Worm (Caenorhabditis elegans): Measurements from ENCODE around the gene pno-1.

pno-1 gene

DNA sequence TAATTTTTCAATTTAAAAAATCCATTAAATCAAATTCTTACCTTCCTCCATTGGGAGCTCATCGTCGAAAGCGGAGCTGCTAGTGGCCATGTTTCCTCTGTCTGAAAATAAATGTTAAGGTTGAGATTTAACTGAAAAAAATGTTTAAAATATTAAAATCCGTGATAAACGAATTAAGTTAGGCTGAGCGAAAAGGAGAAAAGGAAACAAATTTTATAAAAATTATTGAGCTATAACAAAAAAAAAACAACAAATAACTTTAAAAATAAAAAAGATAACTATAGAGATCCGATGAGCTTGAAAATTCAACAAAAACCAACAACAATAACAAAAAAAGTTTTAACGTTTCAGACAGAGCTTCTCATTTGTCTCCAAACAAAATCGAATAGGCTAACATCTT is at the start of gene pno-1:
Gene pno-1, minus strand, starts transcription at position 101 of the 400 bp plus-strand sequence.
- TF ChIP-seq ets-4 (tag; optimal IDR thresholded peaks at IDR 0.05) (no peak), ceh-34 (tag; optimal IDR thresholded peaks at IDR 0.05) (no peak), ahr-1 (tag; optimal IDR thresholded peaks at IDR 0.05) (no peak), elt-2 (tag; optimal IDR thresholded peaks at IDR 0.05) (no peak), unc-3 (GFP tag; conservative IDR thresholded peaks at IDR 0.05) (no peak), unc-3 (tag; optimal IDR thresholded peaks at IDR 0.05) (no peak), che-1 (tag; optimal IDR thresholded peaks at IDR 0.05) (no peak), F13H6.1 (tag; optimal IDR thresholded peaks at IDR 0.05) (no peak), syd-9 (tag; optimal IDR thresholded peaks at IDR 0.05) (no peak)

DNA sequence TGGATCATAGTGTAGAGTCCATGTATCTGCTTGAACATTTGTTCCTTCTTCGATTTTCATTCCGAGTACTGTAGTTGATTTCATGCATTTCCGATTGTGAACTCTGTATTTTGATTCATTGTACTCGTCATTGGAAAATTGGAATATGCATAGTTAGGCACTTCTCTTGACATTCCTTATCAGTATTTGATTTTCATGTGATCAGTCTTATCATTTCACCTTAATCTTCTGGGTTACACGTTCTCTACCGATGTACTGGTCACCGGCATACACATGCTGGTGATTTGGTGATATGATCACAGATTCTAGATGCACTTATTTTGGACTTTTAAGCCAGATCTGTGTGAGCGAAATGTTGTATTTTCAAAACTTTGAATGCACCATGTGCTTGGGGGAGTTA is 48.5 kb upstream of the pno-1 start:
- peak; percentile 86 for TF ChIP-seq elt-2 (tag; optimal IDR thresholded peaks at IDR 0.05)
- no peak for TF ChIP-seq dmd-4 (tag; optimal IDR thresholded peaks at IDR 0.05; ENCODE audit: borderline replicate concordance)

DNA sequence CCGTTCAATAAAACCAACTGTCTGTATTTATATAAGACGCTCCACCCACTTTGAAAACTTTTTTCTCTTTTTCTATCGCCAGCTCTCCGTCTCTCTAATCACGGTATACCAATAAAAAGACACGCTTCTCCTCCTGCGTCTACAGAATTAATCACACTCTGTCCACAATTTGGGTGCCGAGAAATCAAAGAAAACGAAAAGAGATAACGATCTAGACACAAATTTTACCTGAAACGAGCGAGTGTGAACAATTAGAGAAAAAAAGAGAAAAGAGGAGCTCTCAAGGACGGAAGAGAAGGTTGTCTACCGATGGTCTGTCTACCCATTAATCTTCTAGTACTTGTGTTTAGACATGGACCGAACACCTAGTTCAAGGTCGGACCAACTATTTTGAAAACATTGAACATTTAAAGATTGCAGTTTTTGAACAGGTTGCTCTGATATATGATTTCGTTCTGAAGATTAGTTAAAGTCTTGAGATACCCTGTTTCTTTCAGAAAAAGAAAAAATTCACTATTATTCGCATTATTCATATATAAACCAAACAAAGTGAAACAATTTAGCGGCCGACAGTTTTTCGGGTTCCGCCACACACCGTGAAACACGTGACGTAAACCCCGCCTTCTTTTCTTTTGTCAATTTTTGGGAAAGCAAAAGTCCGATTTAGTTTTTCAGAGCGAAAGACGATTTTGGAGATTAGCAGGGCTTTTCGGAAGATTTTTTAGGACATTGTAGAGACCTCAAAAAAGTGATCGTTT is 44.9 kb upstream of the pno-1 start, which contains the start of gene cyp-13A2:
Gene cyp-13A2, minus strand, starts transcription at position 235 of the 758 bp plus-strand sequence.
- TF ChIP-seq hlh-30 (tag; optimal IDR thresholded peaks at IDR 0.05; ENCODE audit: insufficient read depth), result peak; percentile 24
- peak; percentile 13 for TF ChIP-seq nhr-11 (tag; optimal IDR thresholded peaks at IDR 0.05)
- TF ChIP-seq fax-1 (tag; optimal IDR thresholded peaks at IDR 0.05), result no peak
- peak; percentile 2 for TF ChIP-seq rnt-1 (tag; optimal IDR thresholded peaks at IDR 0.05)
- TF ChIP-seq ama-1 (optimal IDR thresholded peaks at IDR 0.05), result no peak
- TF ChIP-seq dve-1 (tag; optimal IDR thresholded peaks at IDR 0.05), result no peak
- TF ChIP-seq elt-2 (tag; optimal IDR thresholded peaks at IDR 0.05), result peak; percentile 30

DNA sequence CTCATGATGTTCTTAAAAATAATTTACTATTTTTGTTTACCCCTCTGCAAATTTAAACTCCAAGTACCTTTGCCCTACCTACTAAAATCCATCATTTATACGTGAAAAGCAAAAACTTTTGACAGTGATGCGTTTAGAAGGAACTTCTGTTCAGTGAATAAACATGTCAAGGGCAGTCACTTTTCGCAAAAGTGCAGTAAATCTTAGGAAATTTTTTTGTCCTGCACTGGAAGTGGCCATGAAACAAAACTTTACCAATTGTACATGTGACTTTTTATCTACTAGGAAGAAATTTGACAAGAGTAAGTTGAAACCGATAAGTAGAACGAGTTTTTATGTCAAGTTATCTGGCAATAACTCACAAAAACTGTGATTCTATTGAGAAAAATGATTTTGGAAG is 43.5 kb upstream of the pno-1 start:
- no peak for TF ChIP-seq dve-1 (tag; optimal IDR thresholded peaks at IDR 0.05)

DNA sequence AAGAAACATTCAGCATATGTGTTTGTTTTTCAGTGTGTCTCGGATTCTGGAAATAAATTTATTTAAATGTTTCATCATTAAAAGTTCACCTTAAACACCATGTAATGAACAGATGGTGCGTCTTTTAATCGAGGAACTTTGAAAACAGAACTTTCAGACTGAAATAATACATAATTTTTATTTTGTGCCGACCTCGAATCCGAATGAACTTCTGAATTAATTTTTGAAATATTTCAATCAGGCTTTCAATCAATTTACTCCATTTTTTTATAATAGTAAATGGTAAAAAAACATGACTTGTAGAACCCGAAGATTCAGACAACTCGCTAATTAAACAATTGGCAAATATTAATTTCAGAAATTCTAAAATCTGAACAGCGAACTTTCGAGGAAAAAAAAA is 39.7 kb upstream of the pno-1 start, which contains the start of gene T10B9.14:
Gene T10B9.14, minus strand, starts transcription at position 101 of the 400 bp plus-strand sequence.
- no peak for TF ChIP-seq ceh-24 (tag; optimal IDR thresholded peaks at IDR 0.05)
- no peak for TF ChIP-seq ceh-14 (tag; optimal IDR thresholded peaks at IDR 0.05)
- no peak for TF ChIP-seq T23F11.4 (GFP tag; optimal IDR thresholded peaks at IDR 0.05)
- TF ChIP-seq dve-1 (tag; optimal IDR thresholded peaks at IDR 0.05), result no peak
- no peak for TF ChIP-seq pax-1 (tag; optimal IDR thresholded peaks at IDR 0.05)
- no peak for TF ChIP-seq C08G9.2 (tag; optimal IDR thresholded peaks at IDR 0.05)
- no peak for TF ChIP-seq K02D7.2 (tag; optimal IDR thresholded peaks at IDR 0.05)
- no peak for TF ChIP-seq dmd-4 (tag; optimal IDR thresholded peaks at IDR 0.05; ENCODE audit: borderline replicate concordance)
- TF ChIP-seq unc-3 (GFP tag; conservative IDR thresholded peaks at IDR 0.05), result no peak
- TF ChIP-seq unc-3 (tag; optimal IDR thresholded peaks at IDR 0.05), result no peak
- no peak for TF ChIP-seq ceh-19 (GFP tag; optimal IDR thresholded peaks at IDR 0.05)
- no peak for TF ChIP-seq F13H6.1 (tag; optimal IDR thresholded peaks at IDR 0.05)

DNA sequence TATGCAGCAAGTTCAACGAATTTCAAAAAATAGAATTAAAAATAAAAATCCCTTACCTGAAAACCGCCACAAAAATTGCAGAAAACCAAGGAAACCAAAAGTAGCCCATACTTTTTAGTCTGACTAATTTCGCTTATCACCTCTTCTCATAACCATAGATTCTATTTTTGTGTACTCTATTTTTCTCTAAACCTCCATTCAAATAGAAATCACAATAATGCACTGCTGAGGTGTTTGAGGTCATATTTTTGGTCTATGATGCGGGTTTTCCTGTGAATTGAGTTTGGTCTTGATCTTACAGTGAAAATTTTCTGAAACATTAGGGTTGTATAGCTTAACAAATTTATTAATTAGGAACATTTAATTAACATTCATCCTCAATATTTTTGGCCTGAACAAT is 39.2 kb upstream of the pno-1 start, which contains the start of gene cyp-13A1:
Gene cyp-13A1, minus strand, starts transcription at position 156 of the 400 bp plus-strand sequence.
- TF ChIP-seq elt-2 (tag; optimal IDR thresholded peaks at IDR 0.05) (peak; percentile 10), pqm-1 (tag; optimal IDR thresholded peaks at IDR 0.05) (no peak), dmd-4 (tag; optimal IDR thresholded peaks at IDR 0.05; ENCODE audit: borderline replicate concordance) (no peak), hlh-30 (tag; optimal IDR thresholded peaks at IDR 0.05; ENCODE audit: insufficient read depth) (no peak), ceh-9 (tag; optimal IDR thresholded peaks at IDR 0.05) (no peak)

DNA sequence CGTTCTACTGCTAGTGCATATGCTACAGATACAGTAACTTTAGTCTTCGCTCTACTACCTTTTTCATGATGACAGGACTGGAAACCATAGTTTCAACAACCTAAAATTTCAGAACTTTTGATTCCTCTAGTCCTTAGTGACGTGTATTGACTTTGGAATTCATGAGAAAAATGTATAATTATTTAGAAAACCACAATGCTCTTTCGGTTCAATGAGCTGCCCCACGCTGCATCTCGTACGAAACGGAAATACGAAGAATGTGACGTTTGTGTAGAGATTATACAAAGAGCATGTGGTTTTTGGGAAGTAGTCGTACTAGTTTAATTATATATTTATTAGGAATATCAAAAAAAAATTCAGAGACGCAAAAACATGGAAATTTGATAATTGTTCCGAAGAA is 35.8 kb upstream of the pno-1 start:
- TF ChIP-seq nhr-11 (tag; optimal IDR thresholded peaks at IDR 0.05) (no peak), fkh-10 (GFP tag; optimal IDR thresholded peaks at IDR 0.05) (no peak), ceh-14 (tag; optimal IDR thresholded peaks at IDR 0.05) (no peak), ceh-2 (tag; optimal IDR thresholded peaks at IDR 0.05) (no peak), Y22D7AL.16 (tag; optimal IDR thresholded peaks at IDR 0.05) (no peak), ets-4 (tag; optimal IDR thresholded peaks at IDR 0.05) (no peak), dmd-4 (tag; optimal IDR thresholded peaks at IDR 0.05; ENCODE audit: borderline replicate concordance) (no peak), lin-11 (tag; optimal IDR thresholded peaks at IDR 0.05) (no peak), pha-4 (tag; optimal IDR thresholded peaks at IDR 0.05) (no peak), ahr-1 (tag; optimal IDR thresholded peaks at IDR 0.05) (no peak), ref-2 (tag; optimal IDR thresholded peaks at IDR 0.05) (no peak), ceh-31 (tag; optimal IDR thresholded peaks at IDR 0.05) (no peak), ama-1 (optimal IDR thresholded peaks at IDR 0.05) (no peak)
